Fruit fly (Drosophila melanogaster): ENCODE results near the gene Sox21a.

Gene Sox21a

DNA sequence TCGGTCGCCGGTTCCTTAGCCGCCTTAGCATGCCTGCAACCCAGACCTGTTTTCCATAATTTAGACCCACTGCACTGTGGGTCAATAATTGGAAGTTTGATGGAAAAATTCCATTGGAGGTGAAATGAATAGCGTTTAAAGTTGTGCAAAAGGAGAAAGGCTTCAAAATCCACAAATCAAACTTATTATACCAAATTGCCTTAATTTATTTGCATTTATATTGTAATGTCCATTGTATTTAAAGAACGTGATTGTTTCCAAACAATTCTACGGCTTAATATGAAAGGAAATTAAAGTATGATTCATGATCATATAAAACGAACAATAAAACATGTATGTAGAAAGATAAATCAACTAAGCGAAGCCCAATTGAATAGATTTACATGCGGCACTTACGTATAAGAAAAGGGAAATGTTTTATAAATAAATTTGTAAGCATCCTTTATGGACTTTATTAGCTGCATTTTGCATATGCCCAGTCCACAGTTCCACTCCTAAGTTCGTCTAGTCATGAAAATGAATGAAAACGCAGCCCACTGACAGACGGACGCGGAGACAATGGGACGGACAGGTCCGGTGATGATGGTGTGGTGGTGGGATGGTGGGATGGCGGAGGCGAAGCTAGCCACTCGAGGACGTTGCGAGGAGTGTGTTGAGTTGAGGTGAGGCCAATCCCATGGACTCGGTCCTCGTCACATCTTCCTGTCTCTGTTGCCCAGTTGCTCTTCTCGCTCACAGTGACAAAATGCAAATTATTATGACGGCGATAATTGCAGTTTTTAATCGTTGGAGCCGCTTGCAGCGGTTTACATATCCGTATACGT lies 44.5 kb downstream of the Sox21a start (continued):
- TF ChIP-seq cyc (GFP tag; optimal IDR thresholded peaks at IDR 0.05) (no peak), ss (GFP tag; optimal IDR thresholded peaks at IDR 0.05) (peak; percentile 28 to 44), CG4318 (GFP tag; optimal IDR thresholded peaks at IDR 0.05) (peak; percentile 61), esn (GFP tag; optimal IDR thresholded peaks at IDR 0.05) (no peak), CG3032 (tag; optimal IDR thresholded peaks at IDR 0.05) (peak; percentile 45), Eip78C (GFP tag) (peak; percentile 77), CG16779 (tag; optimal IDR thresholded peaks at IDR 0.05) (no peak), CG11902 (GFP tag; optimal IDR thresholded peaks at IDR 0.05) (no peak), CG15336 (GFP tag; IDR thresholded peaks at IDR 0.05) (no peak; the same call in 1 of the 2 replicates), CG10631 (GFP tag; optimal IDR thresholded peaks at IDR 0.05) (peak; percentile 18), CG34406 (GFP tag; optimal IDR thresholded peaks at IDR 0.05) (no peak), CG11294 (GFP tag; IDR thresholded peaks at IDR 0.05) (no peak), vri (GFP tag; optimal IDR thresholded peaks at IDR 0.05) (no peak), Sox15 (GFP tag; optimal IDR thresholded peaks at IDR 0.05) (no peak), fkh (GFP tag; optimal IDR thresholded peaks at IDR 0.05) (no peak), CG32006 (GFP tag; optimal IDR thresholded peaks at IDR 0.05) (peak; percentile 71), fd85E (GFP tag; optimal IDR thresholded peaks at IDR 0.05) (no peak), Eip75B (GFP tag; optimal IDR thresholded peaks at IDR 0.05) (peak; percentile 21), lz (GFP tag; optimal IDR thresholded peaks at IDR 0.05) (no peak), topi (GFP tag; optimal IDR thresholded peaks at IDR 0.05) (no peak), pdm3 (GFP tag; optimal IDR thresholded peaks at IDR 0.05) (peak; percentile 48), OdsH (GFP tag; optimal IDR thresholded peaks at IDR 0.05) (peak; percentile 27), Hr39 (GFP tag; optimal IDR thresholded peaks at IDR 0.05) (no peak), Hr4 (GFP tag; optimal IDR thresholded peaks at IDR 0.05) (peak; percentile 51), salr (GFP tag; optimal IDR thresholded peaks at IDR 0.05) (peak in 1 of 2 experiments; percentile 75), Gug (GFP tag; IDR thresholded peaks at IDR 0.05) (no peak)

DNA sequence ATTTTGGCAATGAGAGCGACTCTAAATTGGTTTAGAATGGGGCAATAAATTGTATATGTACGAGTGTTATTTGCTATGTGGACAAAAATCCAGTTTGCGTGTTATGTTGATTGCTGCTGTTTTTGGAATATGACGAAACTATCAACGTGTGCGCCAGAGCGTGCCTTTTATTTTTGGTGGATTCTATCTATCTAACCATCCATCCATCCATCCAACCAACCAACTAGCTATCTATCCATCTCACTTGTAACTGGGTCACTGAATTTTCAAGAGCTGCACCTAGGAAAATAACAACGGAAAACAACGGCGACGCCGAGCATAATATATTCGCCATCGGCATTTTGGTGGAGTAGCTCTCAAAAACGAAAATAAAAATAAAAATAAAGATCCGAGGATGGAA lies 45.2 kb downstream of the Sox21a start:
- TF ChIP-seq achi (GFP tag; optimal IDR thresholded peaks at IDR 0.05) = no peak
- no peak for TF ChIP-seq CG34406 (GFP tag; optimal IDR thresholded peaks at IDR 0.05)
- no peak for TF ChIP-seq CG6854 (GFP tag; optimal IDR thresholded peaks at IDR 0.05)
- TF ChIP-seq CG6808 (GFP tag; optimal IDR thresholded peaks at IDR 0.05) = no peak
- TF ChIP-seq Hr39 (GFP tag; optimal IDR thresholded peaks at IDR 0.05) = no peak
- TF ChIP-seq acj6 (GFP tag; optimal IDR thresholded peaks at IDR 0.05) = no peak
- TF ChIP-seq CG11762 (GFP tag; optimal IDR thresholded peaks at IDR 0.05; ENCODE audit: insufficient read depth) = no peak
- TF ChIP-seq OdsH (GFP tag; optimal IDR thresholded peaks at IDR 0.05) = no peak
- no peak for TF ChIP-seq fd85E (GFP tag; optimal IDR thresholded peaks at IDR 0.05)
- no peak for TF ChIP-seq CG8319 (GFP tag; optimal IDR thresholded peaks at IDR 0.05)
- TF ChIP-seq Eip75B (GFP tag; optimal IDR thresholded peaks at IDR 0.05) = no peak
- TF ChIP-seq CG6276 (GFP tag; optimal IDR thresholded peaks at IDR 0.05) = no peak
- no peak for TF ChIP-seq Gug (GFP tag; IDR thresholded peaks at IDR 0.05)
- no peak for TF ChIP-seq CG4318 (GFP tag; optimal IDR thresholded peaks at IDR 0.05)
- TF ChIP-seq Smox (GFP tag; optimal IDR thresholded peaks at IDR 0.05) = no peak
- TF ChIP-seq CG31627 (GFP tag; optimal IDR thresholded peaks at IDR 0.05) = no peak
- TF ChIP-seq CG9139 (GFP tag; optimal IDR thresholded peaks at IDR 0.05) = no peak
- TF ChIP-seq Sox15 (GFP tag; optimal IDR thresholded peaks at IDR 0.05) = no peak
- no peak for TF ChIP-seq fkh (GFP tag; optimal IDR thresholded peaks at IDR 0.05)
- TF ChIP-seq CG11902 (GFP tag; optimal IDR thresholded peaks at IDR 0.05) = no peak

DNA sequence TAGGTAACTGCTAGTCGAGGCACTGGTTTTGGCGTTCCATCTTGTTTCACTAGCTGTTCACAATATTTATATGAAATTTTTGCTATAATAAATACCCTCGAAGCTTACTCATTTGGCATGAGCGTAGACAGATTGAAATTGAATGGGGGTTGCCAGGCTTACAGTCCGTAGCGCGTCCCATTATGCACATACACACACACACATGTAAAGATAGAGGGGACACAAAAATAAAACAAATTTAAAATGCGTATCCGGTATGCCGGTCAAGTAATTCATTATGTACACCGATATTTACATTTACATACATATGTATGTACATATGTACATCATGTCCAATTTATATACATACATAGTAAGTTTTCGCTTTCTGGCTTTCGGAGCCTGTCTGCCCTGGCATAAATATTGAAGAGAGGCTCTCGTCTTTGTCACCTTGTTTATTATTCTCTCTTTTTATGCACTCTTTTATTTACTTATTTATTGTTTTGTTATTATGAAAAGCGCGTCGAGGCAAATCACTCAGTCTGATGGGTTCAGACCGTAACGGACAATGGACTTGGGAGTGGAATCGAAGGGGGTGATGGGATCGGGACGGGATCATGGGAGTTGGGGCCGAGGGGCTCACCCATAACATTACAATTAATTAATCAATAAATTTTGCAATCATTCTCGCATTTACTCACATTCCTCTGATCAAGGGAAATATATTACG lies 48.5 kb downstream of the Sox21a start:
- TF ChIP-seq Met (GFP tag; optimal IDR thresholded peaks at IDR 0.05) (peak; percentile 54), CG11294 (GFP tag; IDR thresholded peaks at IDR 0.05) (no peak), Ets21C (GFP tag; optimal IDR thresholded peaks at IDR 0.05) (no peak), CG6163 (GFP tag; IDR thresholded peaks at IDR 0.05) (peak; percentile 36; the same call in 2 of the 3 replicates), Eip75B (GFP tag; optimal IDR thresholded peaks at IDR 0.05) (peak; percentile 28), CG32006 (GFP tag; optimal IDR thresholded peaks at IDR 0.05) (peak; percentile 39), Eip93F (GFP tag; optimal IDR thresholded peaks at IDR 0.05) (no peak), CG16779 (tag; optimal IDR thresholded peaks at IDR 0.05) (no peak), esn (GFP tag; optimal IDR thresholded peaks at IDR 0.05) (peak; percentile 53), CG9139 (GFP tag; optimal IDR thresholded peaks at IDR 0.05) (peak; percentile 49), CG4318 (GFP tag; optimal IDR thresholded peaks at IDR 0.05) (no peak), CG8119 (GFP tag; IDR thresholded peaks at IDR 0.05) (no peak), eg (GFP tag; IDR thresholded peaks at IDR 0.05) (peak; percentile 52; the same call in 2 of the 3 replicates), CG3032 (tag; optimal IDR thresholded peaks at IDR 0.05) (peak; percentile 20), CG31627 (GFP tag; optimal IDR thresholded peaks at IDR 0.05) (peak; percentile 39), spab (GFP tag; optimal IDR thresholded peaks at IDR 0.05) (peak; percentile 8), salr (GFP tag; optimal IDR thresholded peaks at IDR 0.05) (no peak), Ets96B (tag; optimal IDR thresholded peaks at IDR 0.05) (peak; percentile 3)
